Worm (Caenorhabditis elegans) whole organism, L2 larva: ENCODE measurements around the gene ldb-1.

Experiments
- C34F6.9 ChIP-seq: fragments of 150-350 bp; optimal IDR thresholded peaks from 2 replicates; lab custom pipeline; 2014; ENCODE audit warnings: missing biosample characterization, missing genetic modification characterization
- F13H6.1 ChIP-seq: sonication (generic microtip); optimal IDR thresholded peaks from 2 replicates; lab custom pipeline; 2016; ENCODE audit warnings: missing genetic modification characterization, missing compliant biosample characterization
- alr-1 ChIP-seq: fragments of 150-350 bp; optimal IDR thresholded peaks from 2 replicates; lab custom pipeline; 2014; ENCODE audit warnings: missing biosample characterization, missing genetic modification characterization
- aly-2 ChIP-seq: fragments of 150-350 bp; optimal IDR thresholded peaks from 2 replicates; lab custom pipeline; 2014; ENCODE audit warnings: missing biosample characterization, missing genetic modification characterization
- blmp-1 ChIP-seq: sonication (generic microtip); optimal IDR thresholded peaks from 2 replicates; lab custom pipeline; 2017; ENCODE audit warnings: missing genetic modification characterization, mild to moderate bottlenecking, missing compliant biosample characterization, antibody characterized with exemption, moderate library complexity; ENCODE audit not compliant: insufficient read depth
- ceh-16 ChIP-seq: fragments of 150-350 bp; optimal IDR thresholded peaks from 2 replicates; lab custom pipeline; 2014; ENCODE audit warnings: missing biosample characterization, missing genetic modification characterization
- ceh-82 ChIP-seq: fragments of 150-350 bp; optimal IDR thresholded peaks from 2 replicates; lab custom pipeline; 2014; ENCODE audit warnings: missing biosample characterization, missing genetic modification characterization
- crh-2 ChIP-seq: sonication (generic microtip); optimal IDR thresholded peaks from 2 replicates; lab custom pipeline; 2017; ENCODE audit warnings: missing biosample characterization, missing genetic modification characterization
- egl-27 ChIP-seq: sonication (generic microtip); optimal IDR thresholded peaks from 3 replicates; lab custom pipeline; 2017; ENCODE audit warnings: missing biosample characterization, missing genetic modification reagents, missing genetic modification characterization
- elt-1 ChIP-seq: fragments of 150-350 bp; optimal IDR thresholded peaks from 2 replicates; lab custom pipeline; 2014; ENCODE audit warnings: missing biosample characterization, missing genetic modification characterization
- fos-1 ChIP-seq: fragments of 150-350 bp; optimal IDR thresholded peaks from 2 replicates; lab custom pipeline; 2014; ENCODE audit warnings: missing biosample characterization, missing genetic modification characterization
- gmeb-1 ChIP-seq: fragments of 150-350 bp; optimal IDR thresholded peaks from 2 replicates; lab custom pipeline; 2014; ENCODE audit warnings: missing biosample characterization, missing genetic modification characterization
- lin-13 ChIP-seq: fragments of 150-350 bp; optimal IDR thresholded peaks from 2 replicates; lab custom pipeline; 2014; ENCODE audit warnings: missing biosample characterization, missing genetic modification reagents, missing genetic modification characterization
- lin-39 ChIP-seq: fragments of 150-350 bp; optimal IDR thresholded peaks from 2 replicates; lab custom pipeline; 2014; ENCODE audit warnings: missing biosample characterization, missing genetic modification reagents, missing genetic modification characterization
- lsy-2 ChIP-seq, 2 experiments: fragments of 150-350 bp in 1 of 2; sonication (generic microtip) in 1 of 2; optimal IDR thresholded peaks; 2 replicates each; lab custom pipeline; 2014 to 2017; ENCODE audit warnings: missing biosample characterization in 2 of 2, missing genetic modification characterization in 2 of 2
- mab-5 ChIP-seq: fragments of 150-350 bp; optimal IDR thresholded peaks from 2 replicates; lab custom pipeline; 2014; ENCODE audit warnings: missing biosample characterization, missing genetic modification characterization
- mbf-1 ChIP-seq: sonication (generic microtip); optimal IDR thresholded peaks from 2 replicates; lab custom pipeline; 2017; ENCODE audit warnings: missing biosample characterization, missing genetic modification characterization
- mdl-1 ChIP-seq, 2 experiments: fragments of 150-350 bp in 1 of 2; sonication (generic microtip) in 1 of 2; optimal IDR thresholded peaks; 2 replicates each; lab custom pipeline; 2017; ENCODE audit warnings: missing biosample characterization in 2 of 2, missing genetic modification characterization in 2 of 2
- nhr-11 ChIP-seq: fragments of 150-350 bp; optimal IDR thresholded peaks from 2 replicates; lab custom pipeline; 2014; ENCODE audit warnings: missing biosample characterization, missing genetic modification characterization
- nhr-129 ChIP-seq: fragments of 150-350 bp; optimal IDR thresholded peaks from 2 replicates; lab custom pipeline; 2014; ENCODE audit warnings: missing biosample characterization, missing genetic modification characterization
- nhr-21 ChIP-seq: fragments of 150-350 bp; optimal IDR thresholded peaks from 2 replicates; lab custom pipeline; 2014; ENCODE audit warnings: missing biosample characterization, missing genetic modification characterization
- nhr-237 ChIP-seq: fragments of 150-350 bp; optimal IDR thresholded peaks from 2 replicates; lab custom pipeline; 2014; ENCODE audit warnings: missing biosample characterization, missing genetic modification characterization
- nhr-25 ChIP-seq: fragments of 150-350 bp; sonication (generic microtip); optimal IDR thresholded peaks from 3 replicates; lab custom pipeline; 2014; ENCODE audit warnings: missing biosample characterization, missing genetic modification characterization
- nhr-77 ChIP-seq: fragments of 150-350 bp; optimal IDR thresholded peaks from 2 replicates; lab custom pipeline; 2014; ENCODE audit warnings: missing biosample characterization, missing genetic modification characterization
- skn-1 ChIP-seq: sonication (generic microtip); optimal IDR thresholded peaks from 2 replicates; lab custom pipeline; 2017; ENCODE audit warnings: missing biosample characterization, missing genetic modification characterization
- sma-3 ChIP-seq: sonication (generic microtip); optimal IDR thresholded peaks from 2 replicates; lab custom pipeline; 2016; ENCODE audit warnings: missing genetic modification reagents, missing genetic modification characterization, missing compliant biosample characterization
- sma-9 ChIP-seq, 2 experiments: fragments of 150-350 bp in 1 of 2; sonication (generic microtip) in 1 of 2; optimal IDR thresholded peaks; 2 replicates each; lab custom pipeline; 2014 to 2016; ENCODE audit warnings: missing genetic modification characterization in 2 of 2, mild to moderate bottlenecking in 1 of 2, missing biosample characterization in 1 of 2, missing compliant biosample characterization in 1 of 2, missing genetic modification reagents in 1 of 2, moderate library complexity in 1 of 2
- snpc-4 ChIP-seq: fragments of 150-350 bp; optimal IDR thresholded peaks from 2 replicates; lab custom pipeline; 2014; ENCODE audit warnings: missing biosample characterization, missing genetic modification characterization
- unc-55 ChIP-seq: fragments of 150-350 bp; sonication (generic microtip); optimal IDR thresholded peaks from 3 replicates; lab custom pipeline; 2014; ENCODE audit warnings: missing biosample characterization, missing genetic modification reagents, missing genetic modification characterization
- unc-62 ChIP-seq: fragments of 150-350 bp; optimal IDR thresholded peaks from 2 replicates; lab custom pipeline; 2014; ENCODE audit warnings: missing biosample characterization, missing genetic modification reagents, missing genetic modification characterization
- zag-1 ChIP-seq: fragments of 150-350 bp; optimal IDR thresholded peaks from 2 replicates; lab custom pipeline; 2014; ENCODE audit warnings: missing biosample characterization, missing genetic modification characterization
- ztf-1 ChIP-seq: fragments of 200-800 bp; sonication (Bioruptor generic); conservative IDR thresholded peaks from 2 replicates; pipeline ENCODE4 v1.3.6; 2022; ENCODE audit warnings: missing genetic modification characterization, missing compliant biosample characterization
- ztf-11 ChIP-seq: sonication (generic microtip); optimal IDR thresholded peaks from 2 replicates; lab custom pipeline; 2017; ENCODE audit warnings: missing biosample characterization, missing genetic modification characterization

Gene ldb-1

DNA sequence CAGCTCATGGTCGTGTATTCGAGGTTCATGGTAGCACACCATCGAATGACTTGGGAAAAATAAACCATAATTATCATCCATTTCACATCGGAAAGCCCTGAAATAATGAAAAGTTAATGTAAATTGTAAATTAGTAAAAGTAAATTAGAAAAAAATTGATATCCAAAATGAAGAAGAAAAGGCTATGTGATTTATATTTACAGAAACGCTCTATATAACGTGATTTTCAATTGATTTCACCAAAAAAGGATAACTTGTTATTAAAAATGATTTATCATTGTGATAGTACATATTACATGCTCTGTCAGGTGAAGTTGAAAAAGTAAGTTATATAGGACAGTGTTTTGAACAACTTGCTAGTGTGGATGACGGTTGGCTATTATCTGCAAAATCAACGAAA, 14.1 kb downstream of the ldb-1 start, which contains the start of gene C09F12.3:
Gene C09F12.3, minus strand, starts transcription at position 101 of the 400 bp plus-strand sequence.
- TF ChIP-seq zag-1 (tag; lab: Kevin White, UChicago) (no peak), ztf-1 (GFP tag; lab: Robert Waterston, UW) (no peak), mdl-1 (tag; optimal IDR thresholded peaks at IDR 0.05; lab: Kevin White, UChicago) (no peak), snpc-4 (no peak), nhr-11 (tag; lab: Kevin White, UChicago) (no peak), egl-27 (tag; lab: Kevin White, UChicago) (no peak), skn-1 (no peak)

DNA sequence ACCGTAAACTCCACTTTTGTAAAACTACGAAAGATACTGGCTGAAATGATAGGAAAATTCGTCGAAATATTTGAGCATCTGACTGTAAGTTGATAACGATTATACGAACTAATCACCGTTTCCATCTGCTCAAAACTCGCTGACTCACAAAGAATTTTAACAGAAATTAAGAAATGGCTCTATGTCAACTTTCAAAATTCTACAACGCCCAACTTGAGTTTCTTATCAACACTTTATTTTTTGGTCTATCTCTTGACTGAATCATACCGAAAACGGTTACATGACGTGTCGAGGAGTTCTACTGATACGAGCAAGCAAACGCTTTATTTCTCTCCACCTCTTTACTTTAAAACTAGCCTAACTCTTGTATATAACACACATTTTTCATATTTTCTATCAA, 18.5 kb downstream of the ldb-1 start, which contains the start of gene clc-1:
Gene clc-1, plus strand, starts transcription at position 264 of the 400 bp plus-strand sequence.
- TF ChIP-seq gmeb-1 (tag; lab: Kevin White, UChicago) (peak; percentile 44), crh-2 (tag; lab: Kevin White, UChicago) (peak; percentile 84), unc-55 (GFP tag; lab: Kevin White, UChicago) (no peak), snpc-4 (no peak), F13H6.1 (tag; lab: Kevin White, UChicago) (peak; percentile 38), skn-1 (no peak), lin-13 (GFP tag; lab: Kevin White, UChicago) (no peak), sma-9 (GFP tag; optimal IDR thresholded peaks at IDR 0.05; lab: Kevin White, UChicago) (peak; percentile 50), sma-9 (tag; optimal IDR thresholded peaks at IDR 0.05; lab: Kevin White, UChicago) (no peak), fos-1 (peak; percentile 98), mdl-1 (tag; optimal IDR thresholded peaks at IDR 0.05; lab: Kevin White, UChicago) (no peak)

DNA sequence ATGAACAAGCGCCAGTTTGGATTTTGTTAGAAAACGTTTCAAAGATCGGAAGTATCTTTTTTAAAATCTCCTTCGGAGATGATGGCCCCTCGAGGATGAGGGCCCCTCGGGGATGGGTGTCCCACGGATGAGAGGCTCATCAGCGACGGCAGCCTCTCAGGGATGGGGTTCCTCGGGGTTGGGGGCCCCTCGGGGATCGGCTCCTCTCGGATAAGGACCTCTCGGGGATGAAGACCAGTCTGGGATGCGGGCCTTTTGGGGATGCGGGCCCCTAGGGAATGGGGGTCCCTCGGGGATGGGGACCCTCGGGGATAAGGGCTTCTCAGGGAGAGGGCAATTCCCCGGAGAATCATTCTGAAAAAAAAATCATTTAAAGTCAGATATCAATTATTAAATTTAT, 21.6 kb downstream of the ldb-1 start:
- no peak for TF ChIP-seq mab-5 (tag; lab: Kevin White, UChicago)
- TF ChIP-seq C34F6.9, result no peak
- TF ChIP-seq unc-55 (GFP tag; lab: Kevin White, UChicago), result no peak
- no peak for TF ChIP-seq zag-1 (tag; lab: Kevin White, UChicago)

DNA sequence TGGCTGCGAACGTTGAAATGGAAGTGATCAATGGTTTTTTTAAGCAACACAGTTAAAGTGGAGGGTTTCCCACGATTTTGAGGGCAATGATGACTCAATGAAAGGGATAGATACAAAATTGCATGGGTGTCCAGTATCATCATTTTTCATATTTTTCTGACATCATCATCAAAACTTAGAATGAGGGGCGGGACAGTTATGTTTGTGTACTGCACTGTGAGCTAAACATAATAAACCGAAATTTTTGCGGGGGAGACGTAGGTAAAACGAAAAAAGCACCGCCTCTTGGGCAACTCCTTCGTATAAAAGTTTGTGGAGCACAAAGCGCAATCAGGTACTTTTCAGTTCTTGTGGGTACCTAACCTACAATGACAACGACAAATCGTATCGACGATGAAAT, 24.9 kb downstream of the ldb-1 start, which contains the start of gene C09F12.2:
Gene C09F12.2, plus strand, starts transcription at position 301 of the 400 bp plus-strand sequence.
- TF ChIP-seq sma-9 (GFP tag; optimal IDR thresholded peaks at IDR 0.05; lab: Kevin White, UChicago), result no peak
- TF ChIP-seq sma-9 (tag; optimal IDR thresholded peaks at IDR 0.05; lab: Kevin White, UChicago), result no peak
- no peak for TF ChIP-seq nhr-237
- TF ChIP-seq elt-1 (tag; lab: Kevin White, UChicago), result no peak
- no peak for TF ChIP-seq mab-5 (tag; lab: Kevin White, UChicago)
- TF ChIP-seq nhr-25 (tag; lab: Kevin White, UChicago), result no peak
- no peak for TF ChIP-seq sma-3 (GFP tag; lab: Kevin White, UChicago)
- TF ChIP-seq zag-1 (tag; lab: Kevin White, UChicago), result no peak
- no peak for TF ChIP-seq mbf-1
- TF ChIP-seq unc-62 (GFP tag; lab: Kevin White, UChicago), result no peak

DNA sequence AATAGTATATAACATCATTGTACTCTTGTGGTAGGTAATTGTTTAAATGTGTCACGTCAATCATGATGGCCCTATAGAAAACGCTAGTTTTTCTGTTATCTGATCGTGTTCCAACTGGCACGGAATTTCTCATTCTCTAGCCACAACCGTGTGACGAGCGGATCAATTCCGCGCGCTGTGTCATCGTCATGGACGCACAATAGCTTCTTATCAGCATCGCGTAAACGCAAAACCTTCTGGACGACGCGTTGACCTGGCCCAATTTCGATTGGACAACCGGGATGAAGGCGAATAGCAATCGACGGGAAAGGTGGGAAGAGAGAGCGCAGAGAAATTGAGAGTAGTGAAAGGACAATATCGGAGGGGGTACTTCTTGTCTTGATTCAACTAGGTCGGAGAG, 28.3 kb downstream of the ldb-1 start, which contains the start of gene lpr-3:
Gene lpr-3, plus strand, starts transcription at position 374 of the 400 bp plus-strand sequence.
- TF ChIP-seq aly-2 (tag; lab: Kevin White, UChicago) (no peak), ceh-82 (no peak), ceh-16 (tag; lab: Kevin White, UChicago) (peak; percentile 52), elt-1 (tag; lab: Kevin White, UChicago) (peak; percentile 62), lsy-2 (tag; optimal IDR thresholded peaks at IDR 0.05; lab: Kevin White, UChicago) (peak in 1 of 2 experiments; percentile 36), fos-1 (peak; percentile 45), blmp-1 (tag; lab: Kevin White, UChicago) (peak; percentile 79), nhr-21 (tag; lab: Kevin White, UChicago) (peak; percentile 82), nhr-25 (tag; lab: Kevin White, UChicago) (peak; percentile 28), nhr-77 (tag; lab: Kevin White, UChicago) (no peak), lin-13 (GFP tag; lab: Kevin White, UChicago) (no peak), sma-3 (GFP tag; lab: Kevin White, UChicago) (peak; percentile 48), egl-27 (tag; lab: Kevin White, UChicago) (peak; percentile 40)

DNA sequence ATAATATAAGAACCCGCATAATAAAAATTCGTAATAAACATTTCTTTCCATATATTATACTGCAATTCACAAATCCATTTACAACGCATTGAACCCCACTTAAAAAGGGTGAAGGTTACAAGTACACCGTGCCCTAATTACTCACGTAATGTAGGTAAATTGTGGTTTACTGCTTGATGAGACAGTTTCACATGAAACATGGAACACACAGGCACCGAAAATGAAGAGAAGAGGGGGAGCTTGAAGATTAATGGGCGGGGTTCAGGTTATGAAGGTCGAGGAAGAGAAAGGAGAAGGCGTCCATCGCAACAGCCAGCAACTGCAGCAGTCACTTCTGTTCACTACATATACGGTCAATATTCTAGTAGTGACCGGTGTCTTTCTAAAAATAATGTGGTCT, 31.0 kb downstream of the ldb-1 start, which contains the start of gene lpr-6:
Gene lpr-6, plus strand, starts transcription at position 251 of the 400 bp plus-strand sequence.
- peak; percentile 4 for TF ChIP-seq nhr-77 (tag; lab: Kevin White, UChicago)
- no peak for TF ChIP-seq alr-1 (tag; lab: Kevin White, UChicago)
- TF ChIP-seq sma-3 (GFP tag; lab: Kevin White, UChicago), result peak; percentile 6
- peak; percentile 77 for TF ChIP-seq nhr-21 (tag; lab: Kevin White, UChicago)
- no peak for TF ChIP-seq mdl-1 (tag; optimal IDR thresholded peaks at IDR 0.05; lab: Kevin White, UChicago)
- TF ChIP-seq fos-1, result peak; percentile 28
- TF ChIP-seq lin-39, result no peak
- no peak for TF ChIP-seq egl-27 (tag; lab: Kevin White, UChicago)
- peak; percentile 51 for TF ChIP-seq ceh-16 (tag; lab: Kevin White, UChicago)
- TF ChIP-seq aly-2 (tag; lab: Kevin White, UChicago), result no peak
- no peak for TF ChIP-seq ztf-11 (tag; lab: Kevin White, UChicago)
- no peak for TF ChIP-seq nhr-129 (tag; lab: Kevin White, UChicago)
